Worm (Caenorhabditis elegans) whole organism, early embryonic: ENCODE measurements around the gene F09E5.14.

Source experiments
- B0310.2 ChIP-seq: sonication (generic microtip); optimal IDR thresholded peaks from 2 replicates; lab custom pipeline; 2016; ENCODE audit warnings: mild to moderate bottlenecking, missing genetic modification characterization, missing compliant biosample characterization
- F13C5.2 ChIP-seq: sonication (generic microtip); optimal IDR thresholded peaks from 2 replicates; lab custom pipeline; 2017; ENCODE audit warnings: mild to moderate bottlenecking, missing genetic modification characterization, inconsistent platforms, missing compliant biosample characterization
- aly-1 ChIP-seq: sonication (generic microtip); optimal IDR thresholded peaks from 2 replicates; lab custom pipeline; 2016; ENCODE audit warnings: missing genetic modification characterization, missing compliant biosample characterization
- ama-1 ChIP-seq: fragments of 150-350 bp; optimal IDR thresholded peaks from 2 replicates; lab custom pipeline; 2014
- ceh-13 ChIP-seq: fragments of 200-800 bp; sonication (Bioruptor generic); optimal IDR thresholded peaks from 2 replicates; lab custom pipeline; 2018; ENCODE audit warnings: mild to moderate bottlenecking, missing genetic modification characterization, missing compliant biosample characterization
- ceh-36 ChIP-seq: sonication (generic microtip); optimal IDR thresholded peaks from 2 replicates; lab custom pipeline; 2016; ENCODE audit warnings: missing genetic modification characterization, inconsistent platforms, missing compliant biosample characterization
- ets-7 ChIP-seq: sonication (generic microtip); optimal IDR thresholded peaks from 2 replicates; lab custom pipeline; 2016; ENCODE audit warnings: missing genotype, missing genetic modification characterization, missing compliant biosample characterization
- flt-1 ChIP-seq: fragments of 200-800 bp; sonication (Bioruptor generic); IDR thresholded peaks from 2 replicates; pipeline ENCODE4 v1.3.6; 2022; ENCODE audit warnings: missing genetic modification characterization, missing compliant biosample characterization
- hmbx-1 ChIP-seq: sonication (generic microtip); optimal IDR thresholded peaks from 2 replicates; lab custom pipeline; 2016; ENCODE audit warnings: mild to moderate bottlenecking, missing genetic modification characterization, missing compliant biosample characterization
- hmg-4 ChIP-seq: fragments of 200-800 bp; sonication (Bioruptor generic); optimal IDR thresholded peaks from 2 replicates; lab custom pipeline; 2018; ENCODE audit warnings: mild to moderate bottlenecking, missing genetic modification characterization, missing compliant biosample characterization
- scrt-1 ChIP-seq: fragments of 200-800 bp; sonication (Bioruptor generic); IDR thresholded peaks from 2 replicates; pipeline ENCODE4 v1.3.6; 2022; ENCODE audit warnings: missing genetic modification characterization, missing compliant biosample characterization
- sea-1 ChIP-seq: fragments of 200-800 bp; sonication (Bioruptor generic); conservative IDR thresholded peaks from 2 replicates; pipeline ENCODE4 v1.3.6; 2022; ENCODE audit warnings: missing genetic modification characterization, missing compliant biosample characterization
- tbx-11 ChIP-seq: fragments of 200-800 bp; sonication (Bioruptor generic); IDR thresholded peaks from 2 replicates; pipeline ENCODE4 v1.3.6; 2022; ENCODE audit warnings: missing genetic modification characterization, missing compliant biosample characterization
- tbx-37 ChIP-seq: fragments of 200-800 bp; sonication (Bioruptor generic); conservative IDR thresholded peaks from 2 replicates; pipeline ENCODE4 v1.3.6; 2022; ENCODE audit warnings: missing genetic modification reagents, missing genetic modification characterization, missing compliant biosample characterization

DNA sequence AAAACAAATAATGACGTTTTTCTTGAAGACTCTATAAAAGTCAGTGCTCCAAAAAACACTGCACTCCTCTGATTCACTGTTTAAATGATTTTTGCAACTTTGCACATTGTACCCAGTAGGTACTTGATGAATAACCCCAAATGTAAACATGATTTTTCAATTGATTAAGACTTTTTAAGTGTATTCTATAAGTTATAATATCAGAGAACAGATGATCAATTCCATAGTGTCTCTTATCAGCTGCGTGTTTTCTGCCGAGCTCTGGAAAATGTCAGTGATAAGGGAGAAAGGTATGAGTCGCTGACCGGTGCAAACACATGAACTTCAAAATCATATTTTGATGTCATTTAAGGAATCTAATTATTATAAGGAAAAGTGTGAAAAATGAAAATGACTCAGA lies 20.9 kb downstream of the F09E5.14 start:
- TF ChIP-seq tbx-37 (GFP tag; lab: Robert Waterston, UW) (no peak), aly-1 (no peak), tbx-11 (GFP tag; lab: Robert Waterston, UW) (no peak), ama-1 (lab: Kevin White, UChicago) (no peak), F13C5.2 (no peak), flt-1 (GFP tag; lab: Robert Waterston, UW) (no peak), ceh-13 (GFP tag; lab: Kevin White, UChicago) (no peak), hmg-4 (GFP tag; lab: Kevin White, UChicago) (no peak), hmbx-1 (no peak), sea-1 (GFP tag; lab: Robert Waterston, UW) (no peak), ceh-36 (tag; lab: Kevin White, UChicago) (no peak), scrt-1 (no peak), ets-7 (tag; lab: Kevin White, UChicago) (no peak), B0310.2 (tag; lab: Kevin White, UChicago) (no peak)
